Worm (Caenorhabditis elegans) whole organism, L2 larva: ENCODE measurements around the gene srt-74.
A peak's percentile ranks its signal among the peaks of the same experiment; 100 is the strongest.

Source experiments
- C34F6.9 ChIP-seq: fragments of 150-350 bp; optimal IDR thresholded peaks from 2 replicates; lab custom pipeline; 2014; ENCODE audit warnings: missing biosample characterization, missing genetic modification characterization
- F13H6.1 ChIP-seq: sonication (generic microtip); optimal IDR thresholded peaks from 2 replicates; lab custom pipeline; 2016; ENCODE audit warnings: missing genetic modification characterization, missing compliant biosample characterization
- R02D3.7 ChIP-seq: fragments of 150-350 bp; optimal IDR thresholded peaks from 2 replicates; lab custom pipeline; 2014; ENCODE audit warnings: missing biosample characterization, missing genetic modification characterization
- Y55F3AM.14 ChIP-seq: fragments of 200-800 bp; sonication (Bioruptor generic); optimal IDR thresholded peaks from 2 replicates; lab custom pipeline; 2018; ENCODE audit warnings: mild to moderate bottlenecking, missing genetic modification characterization, missing compliant biosample characterization
- ZK546.5 ChIP-seq: sonication (generic microtip); optimal IDR thresholded peaks from 2 replicates; lab custom pipeline; 2017; ENCODE audit warnings: missing biosample characterization, missing genetic modification characterization
- aly-2 ChIP-seq: fragments of 150-350 bp; optimal IDR thresholded peaks from 2 replicates; lab custom pipeline; 2014; ENCODE audit warnings: missing biosample characterization, missing genetic modification characterization
- ama-1 ChIP-seq: fragments of 150-350 bp; optimal IDR thresholded peaks from 2 replicates; lab custom pipeline; 2018; ENCODE audit warnings: inconsistent platforms
- blmp-1 ChIP-seq: sonication (generic microtip); optimal IDR thresholded peaks from 2 replicates; lab custom pipeline; 2017; ENCODE audit warnings: missing genetic modification characterization, mild to moderate bottlenecking, missing compliant biosample characterization, antibody characterized with exemption, moderate library complexity; ENCODE audit not compliant: insufficient read depth
- ceh-16 ChIP-seq: fragments of 150-350 bp; optimal IDR thresholded peaks from 2 replicates; lab custom pipeline; 2014; ENCODE audit warnings: missing biosample characterization, missing genetic modification characterization
- crh-2 ChIP-seq: sonication (generic microtip); optimal IDR thresholded peaks from 2 replicates; lab custom pipeline; 2017; ENCODE audit warnings: missing biosample characterization, missing genetic modification characterization
- dmd-4 ChIP-seq: sonication (generic microtip); optimal IDR thresholded peaks from 2 replicates; lab custom pipeline; 2017; ENCODE audit warnings: missing biosample characterization, missing genetic modification characterization
- egl-27 ChIP-seq: sonication (generic microtip); optimal IDR thresholded peaks from 3 replicates; lab custom pipeline; 2017; ENCODE audit warnings: missing biosample characterization, missing genetic modification reagents, missing genetic modification characterization
- elt-1 ChIP-seq: fragments of 150-350 bp; optimal IDR thresholded peaks from 2 replicates; lab custom pipeline; 2014; ENCODE audit warnings: missing biosample characterization, missing genetic modification characterization
- elt-3 ChIP-seq: sonication (generic microtip); optimal IDR thresholded peaks from 2 replicates; lab custom pipeline; 2017; ENCODE audit warnings: missing biosample characterization, missing genetic modification characterization
- gmeb-1 ChIP-seq: fragments of 150-350 bp; optimal IDR thresholded peaks from 2 replicates; lab custom pipeline; 2014; ENCODE audit warnings: missing biosample characterization, missing genetic modification characterization
- lin-13 ChIP-seq: fragments of 150-350 bp; optimal IDR thresholded peaks from 2 replicates; lab custom pipeline; 2014; ENCODE audit warnings: missing biosample characterization, missing genetic modification reagents, missing genetic modification characterization
- mab-5 ChIP-seq: fragments of 150-350 bp; optimal IDR thresholded peaks from 2 replicates; lab custom pipeline; 2014; ENCODE audit warnings: missing biosample characterization, missing genetic modification characterization
- mbf-1 ChIP-seq: sonication (generic microtip); optimal IDR thresholded peaks from 2 replicates; lab custom pipeline; 2017; ENCODE audit warnings: missing biosample characterization, missing genetic modification characterization
- mdl-1 ChIP-seq, 2 experiments: fragments of 150-350 bp in 1 of 2; sonication (generic microtip) in 1 of 2; optimal IDR thresholded peaks; 2 replicates each; lab custom pipeline; 2017; ENCODE audit warnings: missing biosample characterization in 2 of 2, missing genetic modification characterization in 2 of 2
- nhr-11 ChIP-seq: fragments of 150-350 bp; optimal IDR thresholded peaks from 2 replicates; lab custom pipeline; 2014; ENCODE audit warnings: missing biosample characterization, missing genetic modification characterization
- nhr-12 ChIP-seq: fragments of 150-350 bp; optimal IDR thresholded peaks from 2 replicates; lab custom pipeline; 2014; ENCODE audit warnings: missing biosample characterization, missing genetic modification characterization
- nhr-129 ChIP-seq: fragments of 150-350 bp; optimal IDR thresholded peaks from 2 replicates; lab custom pipeline; 2014; ENCODE audit warnings: missing biosample characterization, missing genetic modification characterization
- nhr-21 ChIP-seq: fragments of 150-350 bp; optimal IDR thresholded peaks from 2 replicates; lab custom pipeline; 2014; ENCODE audit warnings: missing biosample characterization, missing genetic modification characterization
- nhr-23 ChIP-seq: fragments of 150-350 bp; optimal IDR thresholded peaks from 2 replicates; lab custom pipeline; 2014; ENCODE audit warnings: missing biosample characterization, missing genetic modification reagents, missing genetic modification characterization
- nhr-237 ChIP-seq: fragments of 150-350 bp; optimal IDR thresholded peaks from 2 replicates; lab custom pipeline; 2014; ENCODE audit warnings: missing biosample characterization, missing genetic modification characterization
- nhr-25 ChIP-seq: fragments of 150-350 bp; sonication (generic microtip); optimal IDR thresholded peaks from 3 replicates; lab custom pipeline; 2014; ENCODE audit warnings: missing biosample characterization, missing genetic modification characterization
- nhr-6 ChIP-seq: fragments of 150-350 bp; optimal IDR thresholded peaks from 2 replicates; lab custom pipeline; 2014; ENCODE audit warnings: missing biosample characterization, missing genetic modification characterization
- peb-1 ChIP-seq: fragments of 150-350 bp; optimal IDR thresholded peaks from 2 replicates; lab custom pipeline; 2014; ENCODE audit warnings: missing biosample characterization, missing genetic modification characterization
- sem-4 ChIP-seq: fragments of 150-350 bp; optimal IDR thresholded peaks from 2 replicates; lab custom pipeline; 2014; ENCODE audit warnings: missing biosample characterization, missing genetic modification reagents, missing genetic modification characterization
- skn-1 ChIP-seq: sonication (generic microtip); optimal IDR thresholded peaks from 2 replicates; lab custom pipeline; 2017; ENCODE audit warnings: missing biosample characterization, missing genetic modification characterization
- sma-3 ChIP-seq: sonication (generic microtip); optimal IDR thresholded peaks from 2 replicates; lab custom pipeline; 2016; ENCODE audit warnings: missing genetic modification reagents, missing genetic modification characterization, missing compliant biosample characterization
- sma-9 ChIP-seq, 2 experiments: fragments of 150-350 bp in 1 of 2; sonication (generic microtip) in 1 of 2; optimal IDR thresholded peaks; 2 replicates each; lab custom pipeline; 2014 to 2016; ENCODE audit warnings: missing genetic modification characterization in 2 of 2, mild to moderate bottlenecking in 1 of 2, missing biosample characterization in 1 of 2, missing compliant biosample characterization in 1 of 2, missing genetic modification reagents in 1 of 2, moderate library complexity in 1 of 2
- unc-39 ChIP-seq: fragments of 150-350 bp; optimal IDR thresholded peaks from 2 replicates; lab custom pipeline; 2014; ENCODE audit warnings: missing biosample characterization, missing genetic modification characterization
- unc-55 ChIP-seq: fragments of 150-350 bp; sonication (generic microtip); optimal IDR thresholded peaks from 3 replicates; lab custom pipeline; 2014; ENCODE audit warnings: missing biosample characterization, missing genetic modification reagents, missing genetic modification characterization
- unc-62 ChIP-seq: fragments of 150-350 bp; optimal IDR thresholded peaks from 2 replicates; lab custom pipeline; 2014; ENCODE audit warnings: missing biosample characterization, missing genetic modification reagents, missing genetic modification characterization
- zag-1 ChIP-seq: fragments of 150-350 bp; optimal IDR thresholded peaks from 2 replicates; lab custom pipeline; 2014; ENCODE audit warnings: missing biosample characterization, missing genetic modification characterization
- ztf-4 ChIP-seq: fragments of 150-350 bp; optimal IDR thresholded peaks from 2 replicates; lab custom pipeline; 2014; ENCODE audit warnings: missing biosample characterization, missing genetic modification characterization

The srt-74 gene

DNA sequence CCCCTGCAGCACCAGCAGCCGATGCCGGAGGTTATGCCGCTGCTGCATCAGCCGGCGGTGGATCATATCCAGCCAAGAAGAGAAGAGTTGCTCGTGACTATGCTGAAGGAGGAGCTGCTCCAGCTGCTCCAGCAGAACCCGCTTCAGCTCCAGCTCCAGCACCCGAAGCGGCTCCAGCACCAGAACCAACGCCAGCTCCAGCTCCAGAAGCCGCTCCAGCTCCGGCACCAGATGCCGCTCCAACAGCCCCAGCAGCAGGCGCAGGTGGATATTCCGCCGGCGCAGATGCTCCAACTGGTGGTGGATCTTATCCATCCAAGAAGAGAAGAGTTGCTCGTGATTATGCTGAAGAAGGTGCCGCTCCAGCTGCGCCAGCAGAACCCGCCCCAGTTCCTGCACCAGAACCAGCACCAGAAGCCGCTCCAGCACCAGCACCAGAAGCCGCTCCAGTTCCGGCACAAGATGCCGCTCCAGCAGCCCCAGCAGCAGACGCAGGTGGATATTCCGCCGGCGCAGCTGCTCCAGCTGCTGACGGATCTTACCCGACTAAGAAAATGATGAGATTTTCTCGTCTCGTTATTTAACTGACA is 38.7 kb upstream of the srt-74 start:
- TF ChIP-seq egl-27: no peak
- TF ChIP-seq Y55F3AM.14 (GFP tag; lab: Kevin White, UChicago): peak; percentile 11

DNA sequence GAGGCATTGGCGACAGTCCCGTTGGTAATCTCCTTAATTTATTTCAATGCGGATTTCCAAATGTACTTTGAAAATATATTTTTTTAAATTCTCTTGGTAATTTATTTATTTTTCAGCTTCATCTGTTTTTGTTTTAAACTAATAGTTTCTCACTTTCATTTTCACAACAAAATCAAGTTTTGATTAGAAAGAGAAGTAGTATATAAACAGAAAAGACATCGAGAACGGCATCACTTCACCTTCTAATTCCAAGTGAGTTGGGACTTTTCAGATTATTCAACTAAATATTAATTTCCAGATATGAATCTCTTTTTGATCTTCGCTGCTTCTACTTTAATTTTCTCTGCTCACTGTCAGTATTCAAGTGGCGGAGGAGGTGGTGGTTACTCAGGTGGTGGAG is 38.1 kb upstream of the srt-74 start, which contains the start of gene F47B8.14:
F47B8.14 (plus strand) TSS at position 301 of the 400 bp plus-strand sequence.
- TF ChIP-seq R02D3.7 (tag; lab: Kevin White, UChicago): no peak
- TF ChIP-seq blmp-1 (tag; lab: Kevin White, UChicago): no peak
- no peak for TF ChIP-seq gmeb-1
- no peak for TF ChIP-seq dmd-4 (tag; lab: Kevin White, UChicago)
- no peak for TF ChIP-seq elt-1 (tag; lab: Kevin White, UChicago)
- TF ChIP-seq elt-3 (tag; lab: Kevin White, UChicago): no peak
- TF ChIP-seq sma-9 (GFP tag; optimal IDR thresholded peaks at IDR 0.05; lab: Kevin White, UChicago): no peak
- no peak for TF ChIP-seq sma-9 (tag; optimal IDR thresholded peaks at IDR 0.05; lab: Kevin White, UChicago)
- no peak for TF ChIP-seq unc-39
- TF ChIP-seq mab-5: no peak
- TF ChIP-seq Y55F3AM.14 (GFP tag; lab: Kevin White, UChicago): no peak
- TF ChIP-seq nhr-11: no peak
- no peak for TF ChIP-seq F13H6.1 (tag; lab: Kevin White, UChicago)
- TF ChIP-seq ZK546.5 (tag; lab: Kevin White, UChicago): no peak

DNA sequence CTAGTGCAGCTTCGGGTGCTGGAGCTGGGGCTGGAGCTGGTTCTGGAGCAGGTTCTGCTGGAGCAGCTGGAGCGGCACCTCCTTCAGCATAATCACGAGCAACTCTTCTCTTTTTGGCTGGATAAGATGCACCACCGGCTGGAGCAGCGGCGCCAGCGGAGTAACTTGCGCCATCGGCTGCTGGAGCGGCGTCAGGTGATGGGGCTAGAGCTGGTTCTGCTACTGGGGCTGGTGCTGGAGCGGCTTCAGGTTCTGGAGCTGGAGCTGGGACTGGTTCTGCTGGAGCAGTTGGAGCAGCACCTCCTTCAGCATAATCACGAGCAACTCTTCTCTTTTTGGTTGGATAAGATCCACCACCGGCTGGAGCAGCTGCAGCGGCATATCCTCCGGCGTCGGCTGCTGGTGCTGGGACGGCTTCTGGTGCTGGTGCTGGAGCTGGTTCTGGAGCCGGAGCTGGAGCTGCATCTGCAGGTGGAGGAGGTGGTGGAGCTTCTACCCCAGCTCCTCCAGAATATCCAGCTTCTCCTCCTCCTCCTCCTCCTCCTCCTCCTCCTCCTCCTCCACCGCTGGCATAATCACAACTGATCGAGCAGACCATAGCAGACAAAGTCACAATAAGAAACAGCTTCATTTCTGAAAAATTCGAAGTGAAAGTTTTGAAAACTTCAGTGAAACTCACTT is 37.1 kb upstream of the srt-74 start, which contains the start of gene F47B8.13:
F47B8.13 (minus strand) TSS at position 631 of the 681 bp plus-strand sequence.
- no peak for TF ChIP-seq mbf-1
- no peak for TF ChIP-seq nhr-23 (tag; lab: Kevin White, UChicago)
- TF ChIP-seq nhr-129 (tag; lab: Kevin White, UChicago): no peak
- no peak for TF ChIP-seq unc-62
- TF ChIP-seq ceh-16 (tag; lab: Kevin White, UChicago): no peak
- no peak for TF ChIP-seq sma-3 (GFP tag; lab: Kevin White, UChicago)
- no peak for TF ChIP-seq ama-1 (lab: Kevin White, UChicago)
- TF ChIP-seq nhr-6: no peak
- TF ChIP-seq skn-1: no peak
- no peak for TF ChIP-seq blmp-1 (tag; lab: Kevin White, UChicago)
- no peak for TF ChIP-seq peb-1
- TF ChIP-seq sem-4 (tag; lab: Kevin White, UChicago): no peak
- TF ChIP-seq nhr-11: no peak
- no peak for TF ChIP-seq sma-9 (GFP tag; optimal IDR thresholded peaks at IDR 0.05; lab: Kevin White, UChicago)
- TF ChIP-seq sma-9 (tag; optimal IDR thresholded peaks at IDR 0.05; lab: Kevin White, UChicago): no peak
- TF ChIP-seq lin-13: no peak
- TF ChIP-seq crh-2 (tag; lab: Kevin White, UChicago): no peak
- no peak for TF ChIP-seq R02D3.7 (tag; lab: Kevin White, UChicago)

DNA sequence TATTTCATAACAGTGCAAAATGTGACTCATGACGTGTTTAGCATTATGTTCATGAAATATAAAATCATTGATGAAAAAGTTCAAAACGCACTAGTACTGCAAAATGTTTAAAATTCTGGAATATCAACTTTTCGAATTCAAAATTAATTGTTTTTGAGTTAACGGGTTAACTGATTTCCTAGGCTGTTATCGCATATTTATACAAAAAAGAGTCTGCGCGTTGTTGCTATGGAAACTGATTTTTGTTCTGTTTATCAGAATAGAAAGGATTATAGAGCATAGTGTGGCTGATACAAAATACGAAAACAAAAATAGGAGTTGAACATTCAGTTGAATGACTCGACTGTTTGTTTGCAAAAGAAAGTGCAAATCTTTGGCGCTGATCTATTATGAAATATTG is 35.5 kb upstream of the srt-74 start:
- TF ChIP-seq ceh-16 (tag; lab: Kevin White, UChicago) (no peak), nhr-23 (tag; lab: Kevin White, UChicago) (no peak), C34F6.9 (tag; lab: Kevin White, UChicago) (no peak), zag-1 (tag; lab: Kevin White, UChicago) (no peak), ztf-4 (tag; lab: Kevin White, UChicago) (no peak), nhr-12 (tag; lab: Kevin White, UChicago) (no peak), unc-55 (GFP tag; lab: Kevin White, UChicago) (no peak), mdl-1 (tag; optimal IDR thresholded peaks at IDR 0.05; lab: Kevin White, UChicago) (no peak), nhr-129 (tag; lab: Kevin White, UChicago) (no peak), nhr-11 (no peak), skn-1 (no peak), aly-2 (tag; lab: Kevin White, UChicago) (no peak), nhr-25 (tag; lab: Kevin White, UChicago) (no peak), nhr-237 (no peak), nhr-21 (no peak), Y55F3AM.14 (GFP tag; lab: Kevin White, UChicago) (no peak), unc-39 (no peak)
